Worm (Caenorhabditis elegans) whole organism, L3 larva: ENCODE data around the gene asp-4.

Experiments
- R02D3.7 ChIP-seq: fragments of 150-350 bp; optimal IDR thresholded peaks from 2 replicates; lab custom pipeline; 2014; ENCODE audit warnings: missing biosample characterization, missing genetic modification characterization
- ZK546.5 ChIP-seq: sonication (generic microtip); optimal IDR thresholded peaks from 2 replicates; lab custom pipeline; 2017; ENCODE audit warnings: missing biosample characterization, missing genetic modification characterization
- aly-2 ChIP-seq: fragments of 150-350 bp; optimal IDR thresholded peaks from 2 replicates; lab custom pipeline; 2014; ENCODE audit warnings: missing biosample characterization, missing genetic modification characterization
- ama-1 ChIP-seq: fragments of 150-350 bp; optimal IDR thresholded peaks from 2 replicates; lab custom pipeline; 2018
- ceh-16 ChIP-seq: sonication (generic microtip); optimal IDR thresholded peaks from 2 replicates; lab custom pipeline; 2017; ENCODE audit warnings: missing biosample characterization, missing genetic modification characterization
- ceh-28 ChIP-seq: fragments of 150-350 bp; optimal IDR thresholded peaks from 2 replicates; lab custom pipeline; 2014; ENCODE audit warnings: missing biosample characterization, missing genetic modification reagents, missing genetic modification characterization
- ceh-82 ChIP-seq: fragments of 150-350 bp; optimal IDR thresholded peaks from 2 replicates; lab custom pipeline; 2014; ENCODE audit warnings: missing biosample characterization, missing genetic modification characterization
- ceh-9 ChIP-seq: sonication (generic microtip); optimal IDR thresholded peaks from 2 replicates; lab custom pipeline; 2018; ENCODE audit warnings: missing biosample characterization, missing genetic modification characterization
- daf-12 ChIP-seq: fragments of 150-350 bp; optimal IDR thresholded peaks from 2 replicates; lab custom pipeline; 2014; ENCODE audit warnings: missing biosample characterization, missing genetic modification reagents, missing genetic modification characterization
- egl-27 ChIP-seq: sonication (generic microtip); optimal IDR thresholded peaks from 4 replicates; lab custom pipeline; 2017; ENCODE audit warnings: missing biosample characterization, missing genetic modification reagents, missing genetic modification characterization
- egl-5 ChIP-seq: fragments of 150-350 bp; optimal IDR thresholded peaks from 2 replicates; lab custom pipeline; 2017; ENCODE audit warnings: missing biosample characterization, missing genetic modification reagents, missing genetic modification characterization, inconsistent platforms
- elt-1 ChIP-seq: fragments of 150-350 bp; optimal IDR thresholded peaks from 2 replicates; lab custom pipeline; 2014; ENCODE audit warnings: missing biosample characterization, missing genetic modification characterization
- elt-2 ChIP-seq: sonication (generic microtip); optimal IDR thresholded peaks from 2 replicates; lab custom pipeline; 2016; ENCODE audit warnings: missing genetic modification reagents, mild to moderate bottlenecking, missing genetic modification characterization, missing compliant biosample characterization
- elt-3 ChIP-seq, 3 experiments: fragments of 150-350 bp in 1 of 3; sonication (generic microtip) in 2 of 3; optimal IDR thresholded peaks; 2 replicates in 2 of 3; 4 replicates in 1 of 3; lab custom pipeline; 2014 to 2017; ENCODE audit warnings: missing biosample characterization in 3 of 3, missing genetic modification characterization in 3 of 3
- eor-1 ChIP-seq, 2 experiments: fragments of 150-350 bp; optimal IDR thresholded peaks; 2 replicates each; lab custom pipeline; 2014 to 2018; ENCODE audit warnings: missing biosample characterization in 2 of 2, missing genetic modification characterization in 2 of 2
- fkh-10 ChIP-seq: sonication (generic microtip); optimal IDR thresholded peaks from 2 replicates; lab custom pipeline; 2017; ENCODE audit warnings: missing biosample characterization, missing genetic modification reagents, missing genetic modification characterization
- fkh-2 ChIP-seq: fragments of 150-350 bp; optimal IDR thresholded peaks from 2 replicates; lab custom pipeline; 2014; ENCODE audit warnings: missing biosample characterization, missing genetic modification reagents, missing genetic modification characterization
- fos-1 ChIP-seq: fragments of 150-350 bp; optimal IDR thresholded peaks from 2 replicates; lab custom pipeline; 2014; ENCODE audit warnings: missing biosample characterization, missing genetic modification characterization
- hmg-11 ChIP-seq: sonication (generic microtip); optimal IDR thresholded peaks from 2 replicates; lab custom pipeline; 2016; ENCODE audit warnings: missing genetic modification characterization, missing compliant biosample characterization
- jun-1 ChIP-seq: fragments of 150-350 bp; optimal IDR thresholded peaks from 2 replicates; lab custom pipeline; 2014; ENCODE audit warnings: missing biosample characterization, missing genetic modification reagents, missing genetic modification characterization
- lin-15B ChIP-seq: fragments of 150-350 bp; optimal IDR thresholded peaks from 2 replicates; lab custom pipeline; 2014; ENCODE audit warnings: missing biosample characterization, missing genetic modification characterization
- lin-39 ChIP-seq: fragments of 150-350 bp; optimal IDR thresholded peaks from 2 replicates; lab custom pipeline; 2018; ENCODE audit warnings: missing biosample characterization, missing genetic modification reagents, missing genetic modification characterization
- lsy-12 ChIP-seq: sonication (generic microtip); optimal IDR thresholded peaks from 2 replicates; lab custom pipeline; 2016; ENCODE audit warnings: mild to moderate bottlenecking, missing genetic modification characterization, missing compliant biosample characterization
- mdl-1 ChIP-seq: fragments of 150-350 bp; optimal IDR thresholded peaks from 2 replicates; lab custom pipeline; 2014; ENCODE audit warnings: missing biosample characterization, missing genetic modification characterization
- mml-1 ChIP-seq: fragments of 150-350 bp; sonication (generic microtip); optimal IDR thresholded peaks from 3 replicates; lab custom pipeline; 2014; ENCODE audit warnings: missing biosample characterization, missing genetic modification characterization
- nfya-1 ChIP-seq: sonication (generic microtip); optimal IDR thresholded peaks from 2 replicates; lab custom pipeline; 2017; ENCODE audit warnings: missing genetic modification characterization, mild to moderate bottlenecking, missing compliant biosample characterization, antibody characterized with exemption, moderate library complexity; ENCODE audit not compliant: insufficient read depth
- nhr-11 ChIP-seq: fragments of 150-350 bp; optimal IDR thresholded peaks from 2 replicates; lab custom pipeline; 2014; ENCODE audit warnings: missing biosample characterization, missing genetic modification characterization
- nhr-12 ChIP-seq: fragments of 150-350 bp; optimal IDR thresholded peaks from 2 replicates; lab custom pipeline; 2014; ENCODE audit warnings: missing biosample characterization, missing genetic modification characterization
- nhr-23 ChIP-seq: fragments of 150-350 bp; optimal IDR thresholded peaks from 2 replicates; lab custom pipeline; 2014; ENCODE audit warnings: missing biosample characterization, missing genetic modification reagents, missing genetic modification characterization
- nhr-237 ChIP-seq: fragments of 150-350 bp; optimal IDR thresholded peaks from 2 replicates; lab custom pipeline; 2014; ENCODE audit warnings: missing biosample characterization, missing genetic modification characterization
- nhr-25 ChIP-seq: sonication (generic microtip); optimal IDR thresholded peaks from 2 replicates; lab custom pipeline; 2017; ENCODE audit warnings: missing biosample characterization, missing genetic modification characterization
- nhr-28 ChIP-seq: fragments of 150-350 bp; optimal IDR thresholded peaks from 2 replicates; lab custom pipeline; 2014; ENCODE audit warnings: missing biosample characterization, missing genetic modification characterization
- nhr-43 ChIP-seq: sonication (generic microtip); optimal IDR thresholded peaks from 2 replicates; lab custom pipeline; 2016; ENCODE audit warnings: mild to moderate bottlenecking, missing genetic modification characterization, missing compliant biosample characterization; ENCODE audit not compliant: poor library complexity, severe bottlenecking
- nhr-67 ChIP-seq: fragments of 150-350 bp; optimal IDR thresholded peaks from 2 replicates; lab custom pipeline; 2014; ENCODE audit warnings: missing biosample characterization, missing genetic modification characterization
- nhr-76 ChIP-seq: fragments of 150-350 bp; sonication (generic microtip); optimal IDR thresholded peaks from 5 replicates; lab custom pipeline; 2014; ENCODE audit warnings: missing biosample characterization, missing genetic modification characterization
- nhr-77 ChIP-seq: fragments of 150-350 bp; optimal IDR thresholded peaks from 2 replicates; lab custom pipeline; 2014; ENCODE audit warnings: missing biosample characterization, missing genetic modification characterization
- pha-4 ChIP-seq: fragments of 150-350 bp; optimal IDR thresholded peaks from 2 replicates; lab custom pipeline; 2014; ENCODE audit warnings: missing biosample characterization, missing genetic modification reagents, missing genetic modification characterization
- pqm-1 ChIP-seq: fragments of 150-350 bp; optimal IDR thresholded peaks from 2 replicates; lab custom pipeline; 2017; ENCODE audit warnings: missing biosample characterization, missing genetic modification characterization, inconsistent platforms
- sea-2 ChIP-seq: fragments of 150-350 bp; sonication (generic microtip); optimal IDR thresholded peaks from 4 replicates; lab custom pipeline; 2014; ENCODE audit warnings: missing biosample characterization, missing genetic modification reagents, missing genetic modification characterization
- skn-1 ChIP-seq: fragments of 150-350 bp; optimal IDR thresholded peaks from 2 replicates; lab custom pipeline; 2014; ENCODE audit warnings: missing biosample characterization, missing genetic modification characterization
- snpc-4 ChIP-seq: fragments of 150-350 bp; optimal IDR thresholded peaks from 2 replicates; lab custom pipeline; 2014; ENCODE audit warnings: missing biosample characterization, missing genetic modification characterization
- tbx-2 ChIP-seq: sonication (generic microtip); optimal IDR thresholded peaks from 2 replicates; lab custom pipeline; 2016; ENCODE audit warnings: mild to moderate bottlenecking, missing genetic modification characterization, missing compliant biosample characterization
- unc-39 ChIP-seq: sonication (generic microtip); optimal IDR thresholded peaks from 4 replicates; lab custom pipeline; 2017; ENCODE audit warnings: missing biosample characterization, missing genetic modification characterization
- unc-62 ChIP-seq: fragments of 150-350 bp; sonication (generic microtip); optimal IDR thresholded peaks from 4 replicates; lab custom pipeline; 2014; ENCODE audit warnings: missing biosample characterization, missing genetic modification reagents, missing genetic modification characterization
- zag-1 ChIP-seq: fragments of 150-350 bp; optimal IDR thresholded peaks from 2 replicates; lab custom pipeline; 2014; ENCODE audit warnings: missing biosample characterization, missing genetic modification characterization
- ztf-11 ChIP-seq: fragments of 150-350 bp; optimal IDR thresholded peaks from 2 replicates; lab custom pipeline; 2014; ENCODE audit warnings: missing biosample characterization, missing genetic modification characterization
- ztf-4 ChIP-seq: fragments of 150-350 bp; optimal IDR thresholded peaks from 2 replicates; lab custom pipeline; 2014; ENCODE audit warnings: missing biosample characterization, missing genetic modification characterization

Gene asp-4

ce11 chrX:13251354-13251843 lies 30.1 kb upstream of the asp-4 start (continued):
- TF ChIP-seq ceh-28, result no peak
- TF ChIP-seq fos-1 (tag; lab: Kevin White, UChicago), result no peak
- peak; percentile 89 for TF ChIP-seq pha-4 (tag; lab: Kevin White, UChicago)
- TF ChIP-seq aly-2 (tag; lab: Kevin White, UChicago), result no peak
- no peak for TF ChIP-seq eor-1 (tag; optimal IDR thresholded peaks at IDR 0.05; lab: Kevin White, UChicago)

DNA sequence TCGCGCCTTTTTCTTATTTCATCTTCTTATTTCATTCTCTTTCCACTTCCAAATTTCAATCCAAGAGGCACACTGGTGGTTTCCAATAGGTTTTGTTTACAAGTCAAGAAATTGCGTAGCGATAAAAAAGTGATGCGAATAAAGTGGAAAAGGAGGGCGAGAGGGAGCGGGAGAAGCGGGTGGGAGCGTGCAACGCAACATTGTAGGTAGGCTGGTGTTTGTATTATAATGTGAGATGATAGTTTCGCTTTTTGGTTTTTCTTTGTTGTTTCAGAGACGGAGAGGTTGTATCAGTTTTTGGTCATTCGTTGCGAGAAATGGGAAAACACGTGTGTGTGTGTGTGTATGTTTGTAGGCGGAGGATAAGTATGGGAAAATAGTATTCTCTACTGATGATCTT lies 28.9 kb upstream of the asp-4 start:
- TF ChIP-seq lin-15B (no peak), nhr-25 (tag; lab: Kevin White, UChicago) (peak; percentile 82), fkh-2 (no peak), nhr-28 (tag; lab: Kevin White, UChicago) (no peak), aly-2 (tag; lab: Kevin White, UChicago) (no peak), nhr-43 (tag; lab: Kevin White, UChicago) (peak; percentile 55), nfya-1 (tag; lab: Kevin White, UChicago) (peak; percentile 34), nhr-237 (no peak), lsy-12 (tag; lab: Kevin White, UChicago) (no peak), skn-1 (tag; lab: Kevin White, UChicago) (no peak), nhr-67 (tag; lab: Kevin White, UChicago) (no peak), pha-4 (tag; lab: Kevin White, UChicago) (peak; percentile 92), elt-1 (tag; lab: Kevin White, UChicago) (no peak), lin-39 (tag; lab: Kevin White, UChicago) (no peak), tbx-2 (tag; lab: Kevin White, UChicago) (no peak), ceh-16 (no peak), egl-5 (tag; lab: Kevin White, UChicago) (no peak), nhr-23 (tag; lab: Kevin White, UChicago) (peak; percentile 72), nhr-77 (tag; lab: Kevin White, UChicago) (no peak), ztf-4 (no peak), mdl-1 (peak; percentile 56), ceh-9 (no peak), ZK546.5 (no peak), nhr-76 (no peak), nhr-11 (tag; lab: Kevin White, UChicago) (no peak), ama-1 (lab: Kevin White, UChicago) (no peak), fkh-10 (GFP tag; lab: Kevin White, UChicago) (no peak), pqm-1 (tag; lab: Kevin White, UChicago) (peak; percentile 80), egl-27 (tag; lab: Kevin White, UChicago) (no peak), eor-1 (tag; optimal IDR thresholded peaks at IDR 0.05; lab: Kevin White, UChicago) (no peak), zag-1 (tag; lab: Kevin White, UChicago) (no peak), R02D3.7 (tag; lab: Kevin White, UChicago) (no peak), fos-1 (tag; lab: Kevin White, UChicago) (peak; percentile 36), daf-12 (tag; lab: Kevin White, UChicago) (no peak), ztf-11 (no peak), elt-3 (tag; optimal IDR thresholded peaks at IDR 0.05; lab: Kevin White, UChicago) (no peak), elt-2 (tag; lab: Kevin White, UChicago) (peak; percentile 79), sea-2 (GFP tag; lab: Kevin White, UChicago) (no peak), mml-1 (no peak), unc-62 (GFP tag; lab: Kevin White, UChicago) (no peak), ceh-82 (tag; lab: Kevin White, UChicago) (no peak), jun-1 (tag; lab: Kevin White, UChicago) (no peak), ceh-28 (no peak), hmg-11 (tag; lab: Kevin White, UChicago) (no peak), unc-39 (tag; lab: Kevin White, UChicago) (no peak), nhr-12 (no peak), snpc-4 (tag; lab: Kevin White, UChicago) (peak; percentile 5)
- TF ChIP-seq, all 47 proteins: peak for 10
